Worm (Caenorhabditis elegans): ENCODE results near the gene F52E1.3.

The F52E1.3 gene

ce11 chrV:8394357-8394850 is at the start of gene F52E1.3, which contains the start of gene pho-6:
Gene F52E1.3 (plus strand): TSS chrV:8394800.
Gene pho-6 (minus strand): TSS chrV:8394457.
- TF ChIP-seq nhr-28 (tag; optimal IDR thresholded peaks at IDR 0.05) (no peak), nhr-23 (tag; optimal IDR thresholded peaks at IDR 0.05) (no peak), lin-15B (tag; optimal IDR thresholded peaks at IDR 0.05) (no peak), egl-27 (tag; optimal IDR thresholded peaks at IDR 0.05) (no peak), daf-12 (tag; optimal IDR thresholded peaks at IDR 0.05) (no peak), ztf-4 (tag; optimal IDR thresholded peaks at IDR 0.05) (no peak), fkh-10 (GFP tag; optimal IDR thresholded peaks at IDR 0.05) (no peak), nhr-11 (tag; optimal IDR thresholded peaks at IDR 0.05) (no peak), fkh-2 (tag; optimal IDR thresholded peaks at IDR 0.05) (no peak), jun-1 (tag; optimal IDR thresholded peaks at IDR 0.05) (no peak), elt-2 (tag; optimal IDR thresholded peaks at IDR 0.05) (no peak), nfya-1 (tag; optimal IDR thresholded peaks at IDR 0.05; ENCODE audit: insufficient read depth) (no peak), skn-1 (tag; optimal IDR thresholded peaks at IDR 0.05) (no peak)

DNA sequence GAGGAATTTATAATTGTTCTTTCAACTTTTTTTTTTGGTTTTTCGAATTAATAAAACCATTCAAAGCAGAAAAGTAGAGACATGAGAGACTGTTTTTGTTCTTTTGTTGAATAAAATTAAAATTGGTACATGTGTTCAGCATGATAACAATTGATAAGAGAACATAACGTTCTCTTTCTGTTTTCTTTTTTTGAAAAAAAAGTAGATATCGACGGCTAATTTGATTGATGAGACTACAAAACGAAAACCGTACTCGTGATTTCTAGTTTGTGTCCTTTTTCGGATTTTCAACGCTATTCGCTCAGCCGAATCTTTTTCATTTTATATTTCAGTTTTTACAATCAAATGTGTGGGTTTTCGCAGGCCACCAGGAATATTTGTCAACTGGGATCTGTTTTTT is 49.2 kb upstream of the F52E1.3 start, which contains the start of gene C08D8.1:
TSS of gene C08D8.1 (plus strand) at position 324 of the 400 bp plus-strand sequence.
- no peak for TF ChIP-seq hmg-11 (tag; optimal IDR thresholded peaks at IDR 0.05)
- TF ChIP-seq sea-2 (GFP tag; optimal IDR thresholded peaks at IDR 0.05) = no peak
- TF ChIP-seq zag-1 (tag; optimal IDR thresholded peaks at IDR 0.05) = no peak
- no peak for TF ChIP-seq nhr-77 (tag; optimal IDR thresholded peaks at IDR 0.05)
- no peak for TF ChIP-seq nhr-43 (tag; optimal IDR thresholded peaks at IDR 0.05; ENCODE audit: poor library complexity, severe bottlenecking)
- no peak for TF ChIP-seq daf-12 (tag; optimal IDR thresholded peaks at IDR 0.05)
- no peak for TF ChIP-seq aly-2 (tag; optimal IDR thresholded peaks at IDR 0.05)
- TF ChIP-seq R02D3.7 (tag; optimal IDR thresholded peaks at IDR 0.05) = no peak
- TF ChIP-seq nhr-28 (tag; optimal IDR thresholded peaks at IDR 0.05) = no peak
- no peak for TF ChIP-seq lsy-12 (tag; optimal IDR thresholded peaks at IDR 0.05)
- TF ChIP-seq elt-2 (tag; optimal IDR thresholded peaks at IDR 0.05) = no peak
- no peak for TF ChIP-seq egl-5 (tag; optimal IDR thresholded peaks at IDR 0.05)
- TF ChIP-seq fos-1 (tag; optimal IDR thresholded peaks at IDR 0.05) = no peak
- TF ChIP-seq fkh-2 (tag; optimal IDR thresholded peaks at IDR 0.05) = no peak
- no peak for TF ChIP-seq jun-1 (tag; optimal IDR thresholded peaks at IDR 0.05)
- TF ChIP-seq pqm-1 (tag; optimal IDR thresholded peaks at IDR 0.05) = no peak
- TF ChIP-seq pha-4 (tag; optimal IDR thresholded peaks at IDR 0.05) = no peak
- TF ChIP-seq nhr-76 (tag; optimal IDR thresholded peaks at IDR 0.05) = no peak

DNA sequence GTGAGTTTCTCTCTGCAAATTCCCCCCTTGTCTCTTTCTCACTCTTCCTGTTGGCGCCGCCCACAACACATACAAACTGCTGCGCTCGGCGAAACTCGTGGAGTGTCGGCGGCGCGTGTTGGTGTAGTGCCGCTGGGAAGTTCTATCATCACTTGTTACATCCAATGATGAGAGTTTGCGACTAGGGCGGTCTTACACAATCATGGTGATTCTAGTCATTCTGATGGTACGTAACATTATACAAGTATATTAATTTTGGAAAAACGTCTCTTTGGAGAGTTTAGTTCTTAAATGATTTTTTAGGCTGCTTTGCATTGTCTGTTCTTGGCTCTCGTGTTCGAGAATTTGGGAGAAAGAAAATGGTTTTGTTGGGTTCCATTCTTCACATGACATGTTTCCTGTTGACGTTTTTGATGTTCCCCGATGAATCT is 45.6 kb upstream of the F52E1.3 start:
- peak; percentile 94 for TF ChIP-seq nfya-1 (tag; optimal IDR thresholded peaks at IDR 0.05; ENCODE audit: insufficient read depth)
- peak; percentile 68 for TF ChIP-seq skn-1 (tag; optimal IDR thresholded peaks at IDR 0.05)
- TF ChIP-seq zag-1 (tag; optimal IDR thresholded peaks at IDR 0.05) = peak; percentile 9
- peak; percentile 69 for TF ChIP-seq ceh-82 (tag; optimal IDR thresholded peaks at IDR 0.05)
- no peak for TF ChIP-seq fkh-2 (tag; optimal IDR thresholded peaks at IDR 0.05)
- no peak for TF ChIP-seq daf-12 (tag; optimal IDR thresholded peaks at IDR 0.05)
- TF ChIP-seq nhr-11 (tag; optimal IDR thresholded peaks at IDR 0.05) = no peak
- peak; percentile 19 for TF ChIP-seq elt-1 (tag; optimal IDR thresholded peaks at IDR 0.05)
- TF ChIP-seq nhr-237 (tag; optimal IDR thresholded peaks at IDR 0.05) = no peak
- TF ChIP-seq pha-4 (tag; optimal IDR thresholded peaks at IDR 0.05) = peak; percentile 73
- no peak for TF ChIP-seq egl-5 (tag; optimal IDR thresholded peaks at IDR 0.05)
- peak; percentile 74 for TF ChIP-seq tbx-2 (tag; optimal IDR thresholded peaks at IDR 0.05)
- TF ChIP-seq ZK546.5 (tag; optimal IDR thresholded peaks at IDR 0.05) = no peak
- peak; percentile 74 for TF ChIP-seq lin-39 (tag; optimal IDR thresholded peaks at IDR 0.05)
- no peak for TF ChIP-seq fkh-10 (GFP tag; optimal IDR thresholded peaks at IDR 0.05)
- no peak for TF ChIP-seq nhr-12 (tag; optimal IDR thresholded peaks at IDR 0.05)
- peak; percentile 71 for TF ChIP-seq elt-2 (tag; optimal IDR thresholded peaks at IDR 0.05)
- TF ChIP-seq nhr-77 (tag; optimal IDR thresholded peaks at IDR 0.05) = peak; percentile 45
- no peak for TF ChIP-seq sea-2 (GFP tag; optimal IDR thresholded peaks at IDR 0.05)
- no peak for TF ChIP-seq unc-39 (tag; optimal IDR thresholded peaks at IDR 0.05)
- TF ChIP-seq egl-27 (tag; optimal IDR thresholded peaks at IDR 0.05) = peak; percentile 63
- peak; percentile 99 for TF ChIP-seq snpc-4 (tag; optimal IDR thresholded peaks at IDR 0.05)
- no peak for TF ChIP-seq nhr-76 (tag; optimal IDR thresholded peaks at IDR 0.05)
- TF ChIP-seq eor-1 (tag; optimal IDR thresholded peaks at IDR 0.05) = no peak
- peak; percentile 85 for TF ChIP-seq nhr-23 (tag; optimal IDR thresholded peaks at IDR 0.05)
- peak; percentile 84 for TF ChIP-seq nhr-25 (tag; optimal IDR thresholded peaks at IDR 0.05)
- peak; percentile 36 for TF ChIP-seq lsy-12 (tag; optimal IDR thresholded peaks at IDR 0.05)
- TF ChIP-seq jun-1 (tag; optimal IDR thresholded peaks at IDR 0.05) = peak; percentile 33
- peak; percentile 75 for TF ChIP-seq ceh-28 (tag; optimal IDR thresholded peaks at IDR 0.05)
- TF ChIP-seq ztf-11 (tag; optimal IDR thresholded peaks at IDR 0.05) = no peak
- peak; percentile 29 for TF ChIP-seq aly-2 (tag; optimal IDR thresholded peaks at IDR 0.05)
- TF ChIP-seq ceh-9 (tag; optimal IDR thresholded peaks at IDR 0.05) = no peak
- peak in 1 of 3 experiments; percentile 14 for TF ChIP-seq elt-3 (tag; optimal IDR thresholded peaks at IDR 0.05)
- TF ChIP-seq R02D3.7 (tag; optimal IDR thresholded peaks at IDR 0.05) = peak; percentile 78
- no peak for TF ChIP-seq mdl-1 (tag; optimal IDR thresholded peaks at IDR 0.05)
- TF ChIP-seq lin-15B (tag; optimal IDR thresholded peaks at IDR 0.05) = peak; percentile 70
- TF ChIP-seq unc-62 (GFP tag; optimal IDR thresholded peaks at IDR 0.05) = peak; percentile 45
- TF ChIP-seq nhr-28 (tag; optimal IDR thresholded peaks at IDR 0.05) = no peak
- TF ChIP-seq ceh-16 (tag; optimal IDR thresholded peaks at IDR 0.05) = peak; percentile 7
- TF ChIP-seq nhr-43 (tag; optimal IDR thresholded peaks at IDR 0.05; ENCODE audit: poor library complexity, severe bottlenecking) = peak; percentile 89
- TF ChIP-seq ztf-4 (tag; optimal IDR thresholded peaks at IDR 0.05) = no peak
- no peak for TF ChIP-seq mml-1 (tag; optimal IDR thresholded peaks at IDR 0.05)
